Worm (Caenorhabditis elegans): ENCODE measurements around the gene ugt-5.
A peak's percentile ranks its signal among the peaks of the same experiment; 100 is the strongest.

- no peak for TF ChIP-seq nhr-11 (tag; optimal IDR thresholded peaks at IDR 0.05)
- TF ChIP-seq Y22D7AL.16 (tag; optimal IDR thresholded peaks at IDR 0.05): no peak
- TF ChIP-seq F13H6.1 (tag; optimal IDR thresholded peaks at IDR 0.05): peak; percentile 63
- TF ChIP-seq K02D7.2 (tag; optimal IDR thresholded peaks at IDR 0.05): no peak
Observed at ce11 chrV:12814481-12814882, 21.7 kb upstream of the ugt-5 start.

Data from whole organism, late embryonic.